Worm (Caenorhabditis elegans): ENCODE results near the gene C08E8.9.

DNA sequence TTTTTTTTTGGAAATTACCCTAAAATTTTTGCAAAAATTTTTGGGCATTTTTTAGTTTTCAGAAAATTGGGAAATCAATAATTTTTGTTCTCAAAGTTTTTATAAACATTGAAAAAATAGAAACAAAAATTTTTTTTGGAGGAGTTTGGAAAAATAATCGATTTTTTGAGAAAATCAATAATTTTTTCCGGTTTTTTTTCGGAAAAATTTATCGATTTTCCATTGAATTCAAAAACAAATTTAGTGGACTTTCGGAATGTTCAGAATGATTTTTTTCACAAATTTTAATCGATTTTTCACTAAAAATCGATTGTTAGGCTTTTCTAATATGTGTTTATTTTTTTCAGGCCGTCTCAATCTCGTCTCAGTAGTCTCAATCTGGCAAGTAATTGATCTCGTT, 27.0 kb upstream of the C08E8.9 start:
- no peak for TF ChIP-seq F49E8.2 (tag; optimal IDR thresholded peaks at IDR 0.05; ENCODE audit: borderline replicate concordance)
- no peak for TF ChIP-seq nhr-11 (tag; optimal IDR thresholded peaks at IDR 0.05)
- no peak for TF ChIP-seq fos-1 (tag; optimal IDR thresholded peaks at IDR 0.05)
- no peak for TF ChIP-seq lir-3 (tag; optimal IDR thresholded peaks at IDR 0.05)
- no peak for TF ChIP-seq nhr-25 (tag; optimal IDR thresholded peaks at IDR 0.05; ENCODE audit: borderline replicate concordance, insufficient read depth)
